Worm (Caenorhabditis elegans) whole organism, L3 larva: ENCODE measurements around the gene ZK666.11.

ENCODE experiments used
- aly-2 ChIP-seq: fragments of 150-350 bp; optimal IDR thresholded peaks from 2 replicates; lab custom pipeline; 2014; ENCODE audit warnings: missing biosample characterization, missing genetic modification characterization
- ama-1 ChIP-seq: fragments of 150-350 bp; optimal IDR thresholded peaks from 2 replicates; lab custom pipeline; 2018
- ceh-9 ChIP-seq: sonication (generic microtip); optimal IDR thresholded peaks from 2 replicates; lab custom pipeline; 2018; ENCODE audit warnings: missing biosample characterization, missing genetic modification characterization
- daf-12 ChIP-seq: fragments of 150-350 bp; optimal IDR thresholded peaks from 2 replicates; lab custom pipeline; 2014; ENCODE audit warnings: missing biosample characterization, missing genetic modification reagents, missing genetic modification characterization
- elt-1 ChIP-seq: fragments of 150-350 bp; optimal IDR thresholded peaks from 2 replicates; lab custom pipeline; 2014; ENCODE audit warnings: missing biosample characterization, missing genetic modification characterization
- eor-1 ChIP-seq, 2 experiments: fragments of 150-350 bp; optimal IDR thresholded peaks; 2 replicates each; lab custom pipeline; 2014 to 2018; ENCODE audit warnings: missing biosample characterization in 2 of 2, missing genetic modification characterization in 2 of 2
- mdl-1 ChIP-seq: fragments of 150-350 bp; optimal IDR thresholded peaks from 2 replicates; lab custom pipeline; 2014; ENCODE audit warnings: missing biosample characterization, missing genetic modification characterization
- nhr-11 ChIP-seq: fragments of 150-350 bp; optimal IDR thresholded peaks from 2 replicates; lab custom pipeline; 2014; ENCODE audit warnings: missing biosample characterization, missing genetic modification characterization
- nhr-25 ChIP-seq: sonication (generic microtip); optimal IDR thresholded peaks from 2 replicates; lab custom pipeline; 2017; ENCODE audit warnings: missing biosample characterization, missing genetic modification characterization
- nhr-28 ChIP-seq: fragments of 150-350 bp; optimal IDR thresholded peaks from 2 replicates; lab custom pipeline; 2014; ENCODE audit warnings: missing biosample characterization, missing genetic modification characterization
- nhr-77 ChIP-seq: fragments of 150-350 bp; optimal IDR thresholded peaks from 2 replicates; lab custom pipeline; 2014; ENCODE audit warnings: missing biosample characterization, missing genetic modification characterization
- sea-2 ChIP-seq: fragments of 150-350 bp; sonication (generic microtip); optimal IDR thresholded peaks from 4 replicates; lab custom pipeline; 2014; ENCODE audit warnings: missing biosample characterization, missing genetic modification reagents, missing genetic modification characterization
- unc-62 ChIP-seq: fragments of 150-350 bp; sonication (generic microtip); optimal IDR thresholded peaks from 4 replicates; lab custom pipeline; 2014; ENCODE audit warnings: missing biosample characterization, missing genetic modification reagents, missing genetic modification characterization

DNA sequence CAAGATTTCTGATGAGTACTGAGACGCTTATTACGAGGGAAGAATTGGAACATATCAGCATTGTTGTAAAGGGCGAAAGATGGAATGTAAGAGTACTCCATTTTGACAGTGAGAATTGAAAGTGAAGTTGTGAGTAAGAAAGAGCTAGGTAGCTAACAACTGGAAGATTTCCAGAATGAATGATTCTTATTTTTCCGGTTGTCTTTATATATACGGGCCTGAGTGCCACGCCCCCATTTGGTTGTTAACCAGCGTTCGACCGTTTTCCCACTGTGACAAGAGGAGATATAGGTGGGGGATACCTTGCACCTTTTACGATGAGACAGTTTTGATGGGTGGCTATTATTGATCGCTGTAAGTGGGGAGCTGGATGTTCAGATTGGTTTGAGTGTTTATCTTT lies 11.1 kb upstream of the ZK666.11 start, which contains the start of gene ZK666.1:
- no peak for TF ChIP-seq nhr-25 (tag; lab: Kevin White, UChicago)
- no peak for TF ChIP-seq ceh-9
- TF ChIP-seq aly-2 = no peak
- TF ChIP-seq elt-1 (tag; lab: Kevin White, UChicago) = no peak
- TF ChIP-seq nhr-28 (tag; lab: Kevin White, UChicago) = no peak
- no peak for TF ChIP-seq mdl-1 (tag; lab: Kevin White, UChicago)
- no peak for TF ChIP-seq daf-12 (tag; lab: Kevin White, UChicago)
- no peak for TF ChIP-seq sea-2 (GFP tag; lab: Kevin White, UChicago)
- TF ChIP-seq unc-62 (GFP tag; lab: Kevin White, UChicago) = no peak
- TF ChIP-seq nhr-11 (tag; lab: Kevin White, UChicago) = no peak
- TF ChIP-seq eor-1 (tag; optimal IDR thresholded peaks at IDR 0.05; lab: Kevin White, UChicago) = no peak
- no peak for TF ChIP-seq ama-1 (lab: Kevin White, UChicago)
- no peak for TF ChIP-seq nhr-77
